Fruit fly (Drosophila melanogaster): ENCODE results near the gene crq.

Gene crq

DNA sequence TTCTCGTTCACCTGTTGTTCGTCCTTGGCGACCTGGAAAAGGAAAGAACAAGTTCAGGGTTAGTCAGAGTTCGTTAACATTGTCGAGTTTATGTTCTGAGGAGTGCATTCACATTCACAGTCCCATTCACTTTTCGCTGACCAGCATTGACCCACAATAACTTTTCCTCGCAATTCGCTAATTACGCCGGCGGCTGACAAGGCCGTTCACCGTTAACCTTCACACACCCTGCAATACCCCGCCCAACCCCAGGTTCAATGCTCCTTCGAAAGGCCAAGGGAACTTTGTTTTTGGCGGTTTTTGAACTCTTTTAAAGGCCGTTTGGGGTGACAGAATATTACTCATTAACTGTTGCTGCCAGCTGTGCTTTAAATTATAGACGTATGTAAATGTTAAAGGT, 25.3 kb upstream of the crq start:
- TF ChIP-seq foxo (GFP tag; optimal IDR thresholded peaks at IDR 0.05), result no peak
- TF ChIP-seq Abd-B (GFP tag; optimal IDR thresholded peaks at IDR 0.05), result no peak
- TF ChIP-seq ey (GFP tag; optimal IDR thresholded peaks at IDR 0.05), result no peak
- TF ChIP-seq Dif (GFP tag; optimal IDR thresholded peaks at IDR 0.05; ENCODE audit: partially characterized antibody), result no peak
- TF ChIP-seq CG9705 (GFP tag; optimal IDR thresholded peaks at IDR 0.05), result no peak
- TF ChIP-seq Dfd (GFP tag; optimal IDR thresholded peaks at IDR 0.05), result no peak
- peak; percentile 15 for TF ChIP-seq tai (GFP tag; optimal IDR thresholded peaks at IDR 0.05)
- no peak for TF ChIP-seq fru (GFP tag; optimal IDR thresholded peaks at IDR 0.05)

DNA sequence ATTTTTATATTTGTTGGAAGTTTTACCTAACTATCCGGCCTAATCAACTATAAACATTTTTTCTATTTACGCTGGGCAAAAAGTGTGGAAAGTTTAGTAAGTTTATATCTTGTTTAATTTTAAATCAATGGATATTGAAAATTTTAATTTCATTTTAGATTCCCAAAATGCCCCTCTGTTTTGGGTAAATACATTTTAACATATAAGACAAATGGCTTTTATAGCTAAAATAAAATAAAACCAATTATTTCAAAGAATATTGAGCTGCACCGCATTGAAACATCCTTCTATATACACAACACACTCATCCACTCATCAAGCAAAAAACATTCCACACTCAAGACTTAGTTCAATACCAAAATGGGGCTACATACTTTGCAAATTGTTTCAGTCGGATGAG, 23.1 kb upstream of the crq start, which contains the start of gene ush:
Gene ush (plus strand): TSS at position 301 of the 400 bp plus-strand sequence.
- TF ChIP-seq dmrt93B (GFP tag; optimal IDR thresholded peaks at IDR 0.05) (no peak), pan (optimal IDR thresholded peaks at IDR 0.05) (no peak), Rel (GFP tag; optimal IDR thresholded peaks at IDR 0.05) (no peak), Rel (tag; optimal IDR thresholded peaks at IDR 0.05) (no peak), lola (GFP tag; optimal IDR thresholded peaks at IDR 0.05) (no peak), Dfd (GFP tag; optimal IDR thresholded peaks at IDR 0.05) (no peak)

DNA sequence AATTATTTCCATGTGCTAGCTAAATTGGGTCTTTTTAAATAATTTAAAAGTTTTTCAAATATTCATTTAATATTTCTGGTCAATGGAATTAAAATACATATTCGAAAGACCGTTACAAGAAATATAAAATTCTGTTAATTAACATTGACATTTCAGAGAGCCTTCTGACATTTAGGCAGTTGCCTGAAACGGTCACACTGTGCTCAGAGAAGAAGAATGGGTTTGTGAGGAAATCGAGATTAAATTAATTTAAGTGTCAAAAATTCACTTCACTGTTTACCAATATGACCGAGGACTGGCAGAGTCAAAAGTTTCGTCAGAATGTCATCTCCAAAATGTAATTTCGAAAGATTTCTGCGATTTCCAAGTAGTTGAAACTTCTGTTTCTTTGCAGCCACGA, 20.0 kb upstream of the crq start, which contains the start of gene MED15:
Gene MED15 (plus strand): TSS at position 185 of the 400 bp plus-strand sequence.
- no peak for TF ChIP-seq ey (GFP tag; optimal IDR thresholded peaks at IDR 0.05)
- no peak for TF ChIP-seq N (GFP tag; optimal IDR thresholded peaks at IDR 0.05)
- no peak for TF ChIP-seq CG32264 (GFP tag; optimal IDR thresholded peaks at IDR 0.05)
- TF ChIP-seq Dif (GFP tag; optimal IDR thresholded peaks at IDR 0.05; ENCODE audit: partially characterized antibody), result no peak
- no peak for TF ChIP-seq Sp1 (GFP tag; optimal IDR thresholded peaks at IDR 0.05)
- no peak for TF ChIP-seq br (GFP tag; optimal IDR thresholded peaks at IDR 0.05)
- no peak for TF ChIP-seq HLH106 (tag; optimal IDR thresholded peaks at IDR 0.05)
- no peak for TF ChIP-seq Mio (GFP tag; optimal IDR thresholded peaks at IDR 0.05)
- no peak for TF ChIP-seq CrebA (GFP tag; optimal IDR thresholded peaks at IDR 0.05; ENCODE audit: borderline replicate concordance)
- TF ChIP-seq woc (GFP tag; optimal IDR thresholded peaks at IDR 0.05), result no peak

DNA sequence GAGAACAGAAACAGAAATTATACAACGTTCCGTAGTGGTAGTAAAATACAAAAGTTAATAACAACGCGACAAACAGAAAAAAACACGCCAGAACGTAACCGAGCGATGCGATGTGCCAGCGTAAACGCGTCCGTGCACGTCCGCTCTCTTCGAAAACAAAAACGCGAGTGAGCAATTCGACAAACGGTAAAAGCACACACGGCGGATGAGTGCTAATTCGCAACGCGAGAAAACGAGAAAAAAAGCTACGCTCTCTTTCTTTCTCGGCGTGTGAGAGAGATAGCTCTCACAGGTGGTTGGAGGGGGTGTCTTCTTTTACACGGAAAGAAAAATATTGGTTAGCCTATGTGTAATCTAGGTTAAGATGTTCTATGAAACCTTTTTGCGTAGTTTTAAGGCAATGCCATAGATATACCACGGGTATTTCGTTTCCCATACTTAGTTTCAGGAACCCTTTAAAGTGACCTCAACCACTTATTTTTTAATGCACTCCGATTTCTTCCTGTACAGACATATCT, 19.3 kb upstream of the crq start, which contains the start of gene CG4297:
Gene CG4297 (minus strand): TSS at position 128 of the 518 bp plus-strand sequence.
- no peak for TF ChIP-seq pan (optimal IDR thresholded peaks at IDR 0.05)
- TF ChIP-seq HLH106 (tag; optimal IDR thresholded peaks at IDR 0.05), result peak; percentile 76
- no peak for TF ChIP-seq Rel (GFP tag; optimal IDR thresholded peaks at IDR 0.05)
- TF ChIP-seq Rel (tag; optimal IDR thresholded peaks at IDR 0.05), result peak; percentile 57
- no peak for TF ChIP-seq dsf (GFP tag; optimal IDR thresholded peaks at IDR 0.05; ENCODE audit: borderline replicate concordance)
- peak; percentile 80 to 86 for TF ChIP-seq dl (GFP tag; optimal IDR thresholded peaks at IDR 0.05; ENCODE audit: insufficient read depth in 1 of 2, partially characterized antibody in 2 of 2)
- peak; percentile 38 for TF ChIP-seq woc (GFP tag; optimal IDR thresholded peaks at IDR 0.05)
- TF ChIP-seq psq (GFP tag; optimal IDR thresholded peaks at IDR 0.05), result peak; percentile 48
- no peak for TF ChIP-seq Hr78 (GFP tag; optimal IDR thresholded peaks at IDR 0.05)
- no peak for TF ChIP-seq lola (GFP tag; optimal IDR thresholded peaks at IDR 0.05)
- no peak for TF ChIP-seq Mio (GFP tag; optimal IDR thresholded peaks at IDR 0.05)
- TF ChIP-seq Vsx2 (GFP tag; optimal IDR thresholded peaks at IDR 0.05; ENCODE audit: partially characterized antibody), result no peak
- TF ChIP-seq brk (GFP tag; optimal IDR thresholded peaks at IDR 0.05), result peak; percentile 11
- peak; percentile 79 for TF ChIP-seq rgr (GFP tag; optimal IDR thresholded peaks at IDR 0.05)
- TF ChIP-seq ey (GFP tag; optimal IDR thresholded peaks at IDR 0.05), result peak; percentile 74
- TF ChIP-seq Hnf4 (GFP tag; optimal IDR thresholded peaks at IDR 0.05), result peak; percentile 65
- TF ChIP-seq OdsH (GFP tag; optimal IDR thresholded peaks at IDR 0.05), result peak; percentile 64
- TF ChIP-seq sv (GFP tag; optimal IDR thresholded peaks at IDR 0.05), result peak; percentile 89
- peak; percentile 86 for TF ChIP-seq jim (GFP tag; optimal IDR thresholded peaks at IDR 0.05)
- TF ChIP-seq tai (GFP tag; optimal IDR thresholded peaks at IDR 0.05), result no peak
- peak; percentile 56 for TF ChIP-seq Hr83 (GFP tag; optimal IDR thresholded peaks at IDR 0.05; ENCODE audit: poor library complexity, severe bottlenecking)
- peak; percentile 76 for TF ChIP-seq fru (GFP tag; optimal IDR thresholded peaks at IDR 0.05)
- TF ChIP-seq CrebA (GFP tag; optimal IDR thresholded peaks at IDR 0.05; ENCODE audit: borderline replicate concordance), result peak; percentile 83
- peak; percentile 48 for TF ChIP-seq dmrt93B (GFP tag; optimal IDR thresholded peaks at IDR 0.05)
- peak; percentile 79 for TF ChIP-seq h (GFP tag; optimal IDR thresholded peaks at IDR 0.05)
- TF ChIP-seq foxo (GFP tag; optimal IDR thresholded peaks at IDR 0.05), result peak in 1 of 2 experiments; percentile 81
- peak; percentile 59 for TF ChIP-seq Sp1 (GFP tag; optimal IDR thresholded peaks at IDR 0.05)
- TF ChIP-seq CG9705 (GFP tag; optimal IDR thresholded peaks at IDR 0.05), result peak; percentile 52
- TF ChIP-seq br (GFP tag; optimal IDR thresholded peaks at IDR 0.05), result peak; percentile 66
- TF ChIP-seq Dif (GFP tag; optimal IDR thresholded peaks at IDR 0.05; ENCODE audit: partially characterized antibody), result peak; percentile 90
- TF ChIP-seq sage (GFP tag; optimal IDR thresholded peaks at IDR 0.05), result no peak

Measured in whole organism, wandering third instar larva.